Worm (Caenorhabditis elegans): ENCODE measurements around the gene Y70C5A.2.

The Y70C5A.2 gene

DNA sequence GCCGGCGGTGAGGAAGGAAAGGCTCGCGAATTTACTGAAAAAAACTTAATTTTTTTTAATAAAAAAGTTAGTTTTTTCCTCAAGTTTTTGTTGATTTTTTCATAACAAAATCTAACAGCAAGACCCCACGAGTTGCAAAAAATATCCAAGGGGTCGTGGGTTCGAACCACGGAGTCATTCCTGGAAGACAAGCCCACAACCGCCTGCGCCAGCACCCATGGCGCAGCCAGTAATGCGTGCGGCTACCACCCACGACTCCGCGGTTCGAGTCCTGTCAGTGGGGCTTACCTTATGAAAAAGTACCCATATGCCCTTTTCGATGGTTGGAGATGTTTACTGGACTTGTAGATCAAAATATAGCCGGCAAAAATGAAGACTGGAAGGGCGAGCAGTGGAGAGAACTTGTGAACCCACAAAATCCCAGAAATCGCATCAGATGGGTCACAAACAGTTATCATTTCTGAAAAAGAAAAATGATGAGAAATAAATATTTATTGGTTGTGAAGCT is at the start of gene Y70C5A.2:
TSS of gene Y70C5A.2 (minus strand) at position 458 of the 508 bp plus-strand sequence.
- TF ChIP-seq elt-2 (tag; optimal IDR thresholded peaks at IDR 0.05) (no peak), aly-2 (tag; optimal IDR thresholded peaks at IDR 0.05) (no peak), nhr-28 (tag; optimal IDR thresholded peaks at IDR 0.05) (no peak), ceh-82 (tag; optimal IDR thresholded peaks at IDR 0.05) (no peak), mml-1 (tag; optimal IDR thresholded peaks at IDR 0.05) (no peak), egl-5 (tag; optimal IDR thresholded peaks at IDR 0.05) (no peak), nhr-77 (tag; optimal IDR thresholded peaks at IDR 0.05) (no peak), nhr-12 (tag; optimal IDR thresholded peaks at IDR 0.05) (no peak), snpc-4 (tag; optimal IDR thresholded peaks at IDR 0.05) (no peak), ceh-28 (tag; optimal IDR thresholded peaks at IDR 0.05) (no peak), zag-1 (tag; optimal IDR thresholded peaks at IDR 0.05) (no peak), eor-1 (tag; optimal IDR thresholded peaks at IDR 0.05) (no peak), daf-12 (tag; optimal IDR thresholded peaks at IDR 0.05) (no peak), hmg-11 (tag; optimal IDR thresholded peaks at IDR 0.05) (no peak), fkh-10 (GFP tag; optimal IDR thresholded peaks at IDR 0.05) (no peak)

ce11 chrV:16672198-16672597 is 49.2 kb upstream of the Y70C5A.2 start, which contains the start of gene F14F8.8:
TSS of gene F14F8.8 (minus strand) at chrV:16672298.
- TF ChIP-seq egl-5 (tag; optimal IDR thresholded peaks at IDR 0.05), result no peak
- no peak for TF ChIP-seq nfya-1 (tag; optimal IDR thresholded peaks at IDR 0.05; ENCODE audit: insufficient read depth)
- no peak for TF ChIP-seq nhr-25 (tag; optimal IDR thresholded peaks at IDR 0.05)
- TF ChIP-seq sea-2 (GFP tag; optimal IDR thresholded peaks at IDR 0.05), result no peak
- no peak for TF ChIP-seq daf-12 (tag; optimal IDR thresholded peaks at IDR 0.05)
- TF ChIP-seq ceh-9 (tag; optimal IDR thresholded peaks at IDR 0.05), result no peak
- TF ChIP-seq fkh-2 (tag; optimal IDR thresholded peaks at IDR 0.05), result no peak
- TF ChIP-seq nhr-28 (tag; optimal IDR thresholded peaks at IDR 0.05), result no peak

DNA sequence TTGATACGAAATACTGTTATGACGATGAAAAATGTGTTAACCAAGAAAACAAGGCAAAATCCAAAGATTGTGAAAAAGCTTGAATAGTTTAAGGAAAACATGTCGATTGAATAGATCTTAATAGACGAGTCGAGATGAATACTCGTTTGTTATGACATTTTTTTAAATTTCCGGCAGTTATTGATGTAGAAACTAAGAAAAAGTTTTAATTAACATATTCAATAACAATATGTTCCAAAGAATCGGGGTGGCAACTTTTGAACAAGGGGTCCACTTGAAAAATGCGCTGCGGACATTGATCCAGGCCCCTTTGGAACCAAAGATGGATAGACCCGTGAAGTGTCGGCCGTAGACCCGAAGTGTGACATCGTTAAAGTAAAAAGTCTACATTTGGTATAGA is 48.2 kb upstream of the Y70C5A.2 start, which contains the start of gene str-61:
TSS of gene str-61 (minus strand) at position 101 of the 400 bp plus-strand sequence.
- no peak for TF ChIP-seq nhr-76 (tag; optimal IDR thresholded peaks at IDR 0.05)
- no peak for TF ChIP-seq eor-1 (tag; optimal IDR thresholded peaks at IDR 0.05)
- TF ChIP-seq lin-39 (tag; optimal IDR thresholded peaks at IDR 0.05), result no peak
- TF ChIP-seq elt-3 (tag; optimal IDR thresholded peaks at IDR 0.05), result no peak
- no peak for TF ChIP-seq ztf-11 (tag; optimal IDR thresholded peaks at IDR 0.05)
- TF ChIP-seq ZK546.5 (tag; optimal IDR thresholded peaks at IDR 0.05), result no peak
- no peak for TF ChIP-seq nhr-23 (tag; optimal IDR thresholded peaks at IDR 0.05)
- no peak for TF ChIP-seq lin-15B (tag; optimal IDR thresholded peaks at IDR 0.05)

DNA sequence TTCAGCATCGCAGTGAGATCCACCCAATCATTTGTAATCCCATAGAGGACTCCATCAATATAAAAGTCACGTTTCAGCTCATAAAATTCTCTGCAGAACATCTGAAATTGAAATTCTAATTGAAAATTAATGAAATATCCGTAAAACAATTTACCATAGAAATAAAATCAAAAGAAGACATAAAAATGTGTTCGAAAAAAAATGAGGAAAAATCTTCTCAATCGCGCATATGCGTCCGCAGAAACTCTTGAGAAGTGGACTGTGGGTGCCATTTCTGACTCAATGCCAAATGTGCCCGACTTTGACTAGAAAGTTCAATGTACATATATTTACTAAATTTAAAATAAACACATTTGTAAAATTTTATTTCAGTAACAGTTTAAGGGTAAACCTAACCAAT is 45.5 kb upstream of the Y70C5A.2 start, which contains the start of gene F14F8.9:
TSS of gene F14F8.9 (minus strand) at position 101 of the 400 bp plus-strand sequence.
- TF ChIP-seq zag-1 (tag; optimal IDR thresholded peaks at IDR 0.05), result no peak
- TF ChIP-seq ztf-11 (tag; optimal IDR thresholded peaks at IDR 0.05), result no peak
- TF ChIP-seq sea-2 (GFP tag; optimal IDR thresholded peaks at IDR 0.05), result no peak
- TF ChIP-seq ama-1 (optimal IDR thresholded peaks at IDR 0.05), result no peak
- TF ChIP-seq egl-5 (tag; optimal IDR thresholded peaks at IDR 0.05), result no peak
- no peak for TF ChIP-seq nhr-25 (tag; optimal IDR thresholded peaks at IDR 0.05)
- TF ChIP-seq daf-12 (tag; optimal IDR thresholded peaks at IDR 0.05), result no peak
- no peak for TF ChIP-seq nhr-12 (tag; optimal IDR thresholded peaks at IDR 0.05)
- no peak for TF ChIP-seq ceh-16 (tag; optimal IDR thresholded peaks at IDR 0.05)
- no peak for TF ChIP-seq ztf-4 (tag; optimal IDR thresholded peaks at IDR 0.05)

DNA sequence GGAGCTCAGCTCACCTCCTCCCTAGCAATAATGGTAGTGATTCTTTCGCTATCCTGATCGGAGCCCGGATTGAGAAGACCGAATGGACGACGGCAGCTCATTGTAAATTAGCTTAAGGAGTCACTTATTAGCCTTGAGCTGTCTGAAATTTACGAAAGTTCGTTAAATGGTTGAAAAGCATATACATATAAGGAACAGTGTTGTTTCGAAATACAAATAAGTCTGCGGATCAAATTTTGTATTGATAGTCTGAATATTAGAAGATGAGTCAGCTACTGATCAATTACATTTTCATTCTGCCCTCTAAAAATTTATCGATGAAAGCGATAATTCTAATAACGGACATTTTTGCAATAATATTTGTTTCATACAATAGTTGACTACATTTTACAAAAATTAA is 43.6 kb upstream of the Y70C5A.2 start, which contains the start of gene F14F8.14:
TSS of gene F14F8.14 (minus strand) at position 101 of the 400 bp plus-strand sequence.
- TF ChIP-seq eor-1 (tag; optimal IDR thresholded peaks at IDR 0.05) (no peak), unc-39 (tag; optimal IDR thresholded peaks at IDR 0.05) (no peak), R02D3.7 (tag; optimal IDR thresholded peaks at IDR 0.05) (no peak), nhr-67 (tag; optimal IDR thresholded peaks at IDR 0.05) (no peak), lin-15B (tag; optimal IDR thresholded peaks at IDR 0.05) (no peak), lsy-12 (tag; optimal IDR thresholded peaks at IDR 0.05) (no peak), aly-2 (tag; optimal IDR thresholded peaks at IDR 0.05) (no peak), sea-2 (GFP tag; optimal IDR thresholded peaks at IDR 0.05) (no peak), nhr-237 (tag; optimal IDR thresholded peaks at IDR 0.05) (no peak)

Measured in whole organism, L3 larva.